Fruit fly (Drosophila melanogaster) whole organism, pupa: ENCODE data around the gene Os-C.
A peak's percentile ranks its signal among the peaks of the same experiment; 100 is the strongest.

Experiments used
- CG10348 ChIP-seq: fragments of 200-800 bp; sonication (Bioruptor generic); IDR thresholded peaks from 2 replicates; pipeline ENCODE4 v1.3.6; 2022; ENCODE audit warnings: missing biosample characterization, missing genetic modification characterization
- CG12605 ChIP-seq: fragments of 200-800 bp; sonication (Bioruptor generic); IDR thresholded peaks from 2 replicates; pipeline ENCODE4 v1.3.6; 2022; ENCODE audit warnings: missing biosample characterization, missing genetic modification characterization
- CG13204 ChIP-seq: fragments of 200-800 bp; sonication (Bioruptor generic); optimal IDR thresholded peaks from 2 replicates; lab custom pipeline; 2018; ENCODE audit warnings: missing biosample characterization, mild to moderate bottlenecking, missing genetic modification characterization, moderate library complexity
- CG14655 ChIP-seq: fragments of 200-800 bp; sonication (Bioruptor generic); optimal IDR thresholded peaks from 3 replicates; lab custom pipeline; 2017; ENCODE audit warnings: mild to moderate bottlenecking, missing biosample characterization, missing genetic modification reagents, missing genetic modification characterization
- CG15710 ChIP-seq: fragments of 200-800 bp; sonication (Bioruptor generic); optimal IDR thresholded peaks from 2 replicates; lab custom pipeline; 2018; ENCODE audit warnings: missing biosample characterization, mild to moderate bottlenecking, missing genetic modification characterization, moderate library complexity
- CG17806 ChIP-seq: fragments of 200-800 bp; sonication (Bioruptor generic); optimal IDR thresholded peaks from 2 replicates; lab custom pipeline; 2018; ENCODE audit warnings: missing biosample characterization, mild to moderate bottlenecking, missing genetic modification characterization, moderate library complexity
- CG32121 ChIP-seq: fragments of 200-800 bp; sonication (Bioruptor generic); IDR thresholded peaks from 2 replicates; pipeline ENCODE4 v1.3.6; 2022; ENCODE audit warnings: missing biosample characterization, missing genetic modification characterization
- CG34367 ChIP-seq: fragments of 200-800 bp; sonication (Bioruptor generic); optimal IDR thresholded peaks from 2 replicates; lab custom pipeline; 2018; ENCODE audit warnings: missing biosample characterization, mild to moderate bottlenecking, missing genetic modification characterization
- CG4496 ChIP-seq: fragments of 200-800 bp; sonication (Bioruptor generic); IDR thresholded peaks from 3 replicates; pipeline ENCODE4 v1.3.6; 2022; ENCODE audit warnings: missing biosample characterization, missing genetic modification characterization
- CG8159 ChIP-seq: fragments of 200-800 bp; sonication (Bioruptor generic); optimal IDR thresholded peaks from 3 replicates; lab custom pipeline; 2018; ENCODE audit warnings: missing biosample characterization, mild to moderate bottlenecking, missing genetic modification characterization, moderate library complexity
- CG8301 ChIP-seq: fragments of 200-800 bp; sonication (Bioruptor generic); optimal IDR thresholded peaks from 2 replicates; lab custom pipeline; 2018; ENCODE audit warnings: missing biosample characterization, mild to moderate bottlenecking, missing genetic modification characterization
- CG9948 ChIP-seq: fragments of 200-800 bp; sonication (Bioruptor generic); optimal IDR thresholded peaks from 2 replicates; lab custom pipeline; 2018; ENCODE audit warnings: missing biosample characterization, mild to moderate bottlenecking, missing genetic modification characterization, moderate library complexity
- D1 ChIP-seq: fragments of 200-800 bp; sonication (Bioruptor generic); optimal IDR thresholded peaks from 2 replicates; lab custom pipeline; 2018; ENCODE audit warnings: missing biosample characterization, mild to moderate bottlenecking, missing genetic modification characterization, moderate library complexity
- EcR ChIP-seq: fragments of 200-800 bp; sonication (Bioruptor generic); optimal IDR thresholded peaks from 3 replicates; lab custom pipeline; 2019; ENCODE audit warnings: missing biosample characterization, missing genetic modification characterization, mild to moderate bottlenecking, moderate library complexity, missing genetic modification reagents
- Ets98B ChIP-seq: fragments of 200-800 bp; sonication (Bioruptor generic); IDR thresholded peaks from 2 replicates; pipeline ENCODE4 v1.3.6; 2022; ENCODE audit warnings: missing biosample characterization, missing genetic modification characterization
- Pif1A ChIP-seq: fragments of 200-800 bp; sonication (Bioruptor generic); optimal IDR thresholded peaks from 3 replicates; lab custom pipeline; 2016; ENCODE audit warnings: missing biosample characterization, missing genetic modification characterization
- Pif1B ChIP-seq: fragments of 200-800 bp; sonication (Bioruptor generic); optimal IDR thresholded peaks from 3 replicates; lab custom pipeline; 2016; ENCODE audit warnings: missing biosample characterization, missing genetic modification characterization
- Snoo ChIP-seq: fragments of 200-800 bp; sonication (Bioruptor generic); optimal IDR thresholded peaks from 3 replicates; lab custom pipeline; 2017; ENCODE audit warnings: missing biosample characterization, mild to moderate bottlenecking, missing genetic modification characterization, inconsistent platforms
- fd96Ca ChIP-seq: fragments of 200-800 bp; sonication (Bioruptor generic); IDR thresholded peaks from 3 replicates; pipeline ENCODE4 v1.3.6; 2022; ENCODE audit warnings: missing biosample characterization, missing genetic modification characterization
- gl ChIP-seq: fragments of 200-800 bp; sonication (Bioruptor generic); optimal IDR thresholded peaks from 2 replicates; lab custom pipeline; 2018; ENCODE audit warnings: missing biosample characterization, mild to moderate bottlenecking, missing genetic modification characterization
- rn ChIP-seq: fragments of 200-800 bp; sonication (Bioruptor generic); IDR thresholded peaks from 2 replicates; pipeline ENCODE4 v1.3.6; 2022; ENCODE audit warnings: missing biosample characterization, missing genetic modification characterization

Os-C gene

dm6 chr3R:7966544-7967264 lies 12.1 kb upstream of the Os-C start:
- TF ChIP-seq CG14655 (no peak), Pif1A (GFP tag; lab: Kevin White, UChicago) (no peak), CG9948 (tag; lab: Kevin White, UChicago) (no peak), CG34367 (tag; lab: Kevin White, UChicago) (no peak), Snoo (tag; lab: Kevin White, UChicago) (no peak), rn (GFP tag; lab: Robert Waterston, UW) (no peak), D1 (tag; lab: Kevin White, UChicago) (no peak), CG8301 (no peak), fd96Ca (GFP tag; lab: Robert Waterston, UW) (no peak; the same call in none of the 3 replicates), CG4496 (GFP tag; lab: Robert Waterston, UW) (peak; percentile 76), CG10348 (GFP tag; lab: Robert Waterston, UW) (no peak), CG13204 (GFP tag; lab: Kevin White, UChicago) (peak; percentile 74), EcR (GFP tag; lab: Kevin White, UChicago) (peak; percentile 85), Ets98B (peak; percentile 30; the same call in 1 of the 2 replicates), CG15710 (no peak), CG8159 (tag; lab: Kevin White, UChicago) (no peak), CG12605 (peak; percentile 62), Pif1B (GFP tag; lab: Kevin White, UChicago) (no peak), CG17806 (tag; lab: Kevin White, UChicago) (no peak), gl (peak; percentile 16), CG32121 (GFP tag; lab: Robert Waterston, UW) (peak; percentile 12; the same call in 1 of the 2 replicates)

- TF ChIP-seq rn (GFP tag; lab: Robert Waterston, UW) (no peak), CG8301 (no peak), CG9948 (tag; lab: Kevin White, UChicago) (no peak), CG8159 (tag; lab: Kevin White, UChicago) (peak; percentile 37), Snoo (tag; lab: Kevin White, UChicago) (no peak), gl (no peak), Pif1B (GFP tag; lab: Kevin White, UChicago) (no peak), CG10348 (GFP tag; lab: Robert Waterston, UW) (no peak), CG14655 (peak; percentile 59), Pif1A (GFP tag; lab: Kevin White, UChicago) (no peak), CG17806 (tag; lab: Kevin White, UChicago) (no peak), EcR (GFP tag; lab: Kevin White, UChicago) (no peak), Ets98B (no peak), CG32121 (GFP tag; lab: Robert Waterston, UW) (no peak), CG12605 (no peak), CG34367 (tag; lab: Kevin White, UChicago) (no peak), D1 (tag; lab: Kevin White, UChicago) (no peak), fd96Ca (GFP tag; lab: Robert Waterston, UW) (no peak), CG4496 (GFP tag; lab: Robert Waterston, UW) (no peak), CG13204 (GFP tag; lab: Kevin White, UChicago) (no peak), CG15710 (peak; percentile 26)
These were observed 11.4 kb upstream of the Os-C start, which contains the start of gene dsx for dm6 chr3R:7967347-7967746. dsx (minus strand) TSS chr3R:7967408.

dm6 chr3R:7967801-7968200 lies 11.0 kb upstream of the Os-C start:
- peak; percentile 28 for TF ChIP-seq gl
- peak; percentile 60 for TF ChIP-seq CG32121 (GFP tag; lab: Robert Waterston, UW)
- TF ChIP-seq CG15710, result no peak
- peak; percentile 98 for TF ChIP-seq EcR (GFP tag; lab: Kevin White, UChicago)
- TF ChIP-seq CG8159 (tag; lab: Kevin White, UChicago), result no peak
- TF ChIP-seq CG9948 (tag; lab: Kevin White, UChicago), result no peak
- no peak for TF ChIP-seq rn (GFP tag; lab: Robert Waterston, UW)
- peak; percentile 74; the same call in 2 of the 3 replicates for TF ChIP-seq CG4496 (GFP tag; lab: Robert Waterston, UW)
- no peak for TF ChIP-seq CG14655
- TF ChIP-seq Pif1A (GFP tag; lab: Kevin White, UChicago), result peak; percentile 2
- peak; percentile 79 for TF ChIP-seq CG12605
- TF ChIP-seq fd96Ca (GFP tag; lab: Robert Waterston, UW), result peak; percentile 54; the same call in 1 of the 3 replicates
- no peak for TF ChIP-seq CG34367 (tag; lab: Kevin White, UChicago)
- peak; percentile 80 for TF ChIP-seq Ets98B
- no peak for TF ChIP-seq CG8301
- TF ChIP-seq CG10348 (GFP tag; lab: Robert Waterston, UW), result no peak
- peak; percentile 45 for TF ChIP-seq Pif1B (GFP tag; lab: Kevin White, UChicago)
- peak; percentile 61 for TF ChIP-seq CG13204 (GFP tag; lab: Kevin White, UChicago)
- no peak for TF ChIP-seq D1 (tag; lab: Kevin White, UChicago)
- TF ChIP-seq Snoo (tag; lab: Kevin White, UChicago), result no peak
- TF ChIP-seq CG17806 (tag; lab: Kevin White, UChicago), result no peak

DNA sequence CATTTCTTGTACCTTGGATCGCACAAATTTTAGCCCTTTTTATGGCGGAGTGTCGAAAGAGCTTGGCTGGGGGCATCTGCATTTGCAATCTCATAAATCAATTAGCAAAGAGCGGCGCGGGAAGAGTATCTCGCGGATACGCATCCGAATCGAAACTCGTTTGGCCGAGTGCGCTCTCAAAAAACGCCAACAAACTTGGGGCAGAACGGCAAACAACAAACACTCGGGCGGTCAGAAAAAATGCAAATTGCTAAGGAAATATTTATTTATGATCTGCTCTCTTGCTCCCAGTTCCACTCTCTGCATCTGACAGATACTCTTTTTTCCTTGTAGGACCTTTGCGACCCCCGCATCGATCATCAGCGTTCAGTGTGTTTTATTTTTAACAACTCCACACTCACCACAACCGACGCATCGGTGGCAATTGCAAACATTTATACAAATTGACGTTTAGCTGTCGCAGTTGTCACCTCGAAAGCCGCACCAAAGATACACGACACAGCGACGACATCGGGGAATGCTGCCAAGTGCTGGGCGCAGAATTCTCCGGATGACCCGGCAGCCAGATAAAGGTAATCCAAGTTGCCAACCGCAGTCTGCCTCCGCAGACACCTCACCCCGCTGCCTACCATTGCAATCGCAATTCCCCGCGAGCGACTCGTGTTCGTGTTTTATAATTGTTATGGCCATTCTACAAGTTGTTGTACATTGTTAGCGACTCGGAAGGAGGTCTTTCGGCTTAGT lies 9.6 kb upstream of the Os-C start:
- TF ChIP-seq CG9948 (tag; lab: Kevin White, UChicago) (no peak), CG17806 (tag; lab: Kevin White, UChicago) (no peak), Pif1A (GFP tag; lab: Kevin White, UChicago) (no peak), CG14655 (no peak), EcR (GFP tag; lab: Kevin White, UChicago) (peak; percentile 61), CG13204 (GFP tag; lab: Kevin White, UChicago) (peak; percentile 39)
